Worm (Caenorhabditis elegans) whole organism, L4/young adult: Measurements from ENCODE around the gene fut-8.

Experiments used
- W03F9.2 ChIP-seq: fragments of 150-350 bp; optimal IDR thresholded peaks from 2 replicates; lab custom pipeline; 2014; ENCODE audit warnings: missing biosample characterization, missing genetic modification characterization
- dao-5 ChIP-seq: sonication (generic microtip); optimal IDR thresholded peaks from 2 replicates; lab custom pipeline; 2016; ENCODE audit warnings: missing genotype, missing genetic modification characterization, moderate library complexity, missing compliant biosample characterization
- him-1 ChIP-seq: sonication (generic microtip); optimal IDR thresholded peaks from 2 replicates; lab custom pipeline; 2016; ENCODE audit warnings: missing genotype, missing genetic modification reagents, missing genetic modification characterization, missing compliant biosample characterization

- no peak for TF ChIP-seq him-1 (tag; lab: Kevin White, UChicago)
- TF ChIP-seq W03F9.2 = no peak
- TF ChIP-seq dao-5 (tag; lab: Kevin White, UChicago) = no peak
Measured at ce11 chrV:5975724-5976123, 14.6 kb downstream of the fut-8 start, which contains the start of gene acy-2.
